Worm (Caenorhabditis elegans) whole organism, mixed stage, embryonic: ENCODE data around the gene Y53F4B.43.

ENCODE experiments used
- blmp-1 ChIP-seq: fragments of 150-350 bp; optimal IDR thresholded peaks from 2 replicates; lab custom pipeline; 2014; ENCODE audit warnings: missing biosample characterization, missing genetic modification characterization
- flh-1 ChIP-seq: fragments of 200-800 bp; sonication (Bioruptor generic); optimal IDR thresholded peaks from 2 replicates; lab custom pipeline; 2018; ENCODE audit warnings: mild to moderate bottlenecking, missing genetic modification characterization, moderate library complexity, missing compliant biosample characterization
- hlh-1 ChIP-seq: fragments of 150-350 bp; optimal IDR thresholded peaks from 2 replicates; lab custom pipeline; 2014; ENCODE audit warnings: missing biosample characterization, missing genetic modification reagents, missing genetic modification characterization
- mep-1 ChIP-seq: fragments of 150-350 bp; optimal IDR thresholded peaks from 2 replicates; lab custom pipeline; 2017; ENCODE audit warnings: missing biosample characterization, missing genetic modification reagents, missing genetic modification characterization, inconsistent platforms
- nhr-12 ChIP-seq: fragments of 150-350 bp; optimal IDR thresholded peaks from 2 replicates; lab custom pipeline; 2014; ENCODE audit warnings: missing biosample characterization, missing genetic modification characterization
- nhr-28 ChIP-seq: fragments of 150-350 bp; optimal IDR thresholded peaks from 2 replicates; lab custom pipeline; 2014; ENCODE audit warnings: missing biosample characterization, missing genetic modification characterization
- snpc-4 ChIP-seq: fragments of 150-350 bp; optimal IDR thresholded peaks from 2 replicates; lab custom pipeline; 2014; ENCODE audit warnings: missing biosample characterization, missing genetic modification characterization
- ztf-11 ChIP-seq: fragments of 150-350 bp; optimal IDR thresholded peaks from 2 replicates; lab custom pipeline; 2014; ENCODE audit warnings: missing biosample characterization, missing genetic modification characterization

ce11 chrII:15026389-15026788 is 38.1 kb downstream of the Y53F4B.43 start:
- TF ChIP-seq flh-1 (GFP tag; lab: Kevin White, UChicago) (no peak), nhr-28 (no peak), nhr-12 (tag; lab: Kevin White, UChicago) (no peak), blmp-1 (tag; lab: Kevin White, UChicago) (no peak), ztf-11 (no peak), hlh-1 (tag; lab: Kevin White, UChicago) (no peak), mep-1 (no peak), snpc-4 (tag; lab: Kevin White, UChicago) (no peak)
